Fruit fly (Drosophila melanogaster) whole organism, pupa: ENCODE measurements around the gene HDAC3.
A peak's percentile ranks its signal among the peaks of the same experiment; 100 is the strongest.

ENCODE experiments used
- CG10348 ChIP-seq: fragments of 200-800 bp; sonication (Bioruptor generic); IDR thresholded peaks from 2 replicates; pipeline ENCODE4 v1.3.6; 2022; ENCODE audit warnings: missing biosample characterization, missing genetic modification characterization
- CG12605 ChIP-seq: fragments of 200-800 bp; sonication (Bioruptor generic); IDR thresholded peaks from 2 replicates; pipeline ENCODE4 v1.3.6; 2022; ENCODE audit warnings: missing biosample characterization, missing genetic modification characterization
- CG13204 ChIP-seq: fragments of 200-800 bp; sonication (Bioruptor generic); optimal IDR thresholded peaks from 2 replicates; lab custom pipeline; 2018; ENCODE audit warnings: missing biosample characterization, mild to moderate bottlenecking, missing genetic modification characterization, moderate library complexity
- CG14655 ChIP-seq: fragments of 200-800 bp; sonication (Bioruptor generic); optimal IDR thresholded peaks from 3 replicates; lab custom pipeline; 2017; ENCODE audit warnings: mild to moderate bottlenecking, missing biosample characterization, missing genetic modification reagents, missing genetic modification characterization
- CG15710 ChIP-seq: fragments of 200-800 bp; sonication (Bioruptor generic); optimal IDR thresholded peaks from 2 replicates; lab custom pipeline; 2018; ENCODE audit warnings: missing biosample characterization, mild to moderate bottlenecking, missing genetic modification characterization, moderate library complexity
- CG17806 ChIP-seq: fragments of 200-800 bp; sonication (Bioruptor generic); optimal IDR thresholded peaks from 2 replicates; lab custom pipeline; 2018; ENCODE audit warnings: missing biosample characterization, mild to moderate bottlenecking, missing genetic modification characterization, moderate library complexity
- CG32121 ChIP-seq: fragments of 200-800 bp; sonication (Bioruptor generic); IDR thresholded peaks from 2 replicates; pipeline ENCODE4 v1.3.6; 2022; ENCODE audit warnings: missing biosample characterization, missing genetic modification characterization
- CG34367 ChIP-seq: fragments of 200-800 bp; sonication (Bioruptor generic); optimal IDR thresholded peaks from 2 replicates; lab custom pipeline; 2018; ENCODE audit warnings: missing biosample characterization, mild to moderate bottlenecking, missing genetic modification characterization
- CG4496 ChIP-seq: fragments of 200-800 bp; sonication (Bioruptor generic); IDR thresholded peaks from 3 replicates; pipeline ENCODE4 v1.3.6; 2022; ENCODE audit warnings: missing biosample characterization, missing genetic modification characterization
- CG8159 ChIP-seq: fragments of 200-800 bp; sonication (Bioruptor generic); optimal IDR thresholded peaks from 3 replicates; lab custom pipeline; 2018; ENCODE audit warnings: missing biosample characterization, mild to moderate bottlenecking, missing genetic modification characterization, moderate library complexity
- CG8301 ChIP-seq: fragments of 200-800 bp; sonication (Bioruptor generic); optimal IDR thresholded peaks from 2 replicates; lab custom pipeline; 2018; ENCODE audit warnings: missing biosample characterization, mild to moderate bottlenecking, missing genetic modification characterization
- CG9948 ChIP-seq: fragments of 200-800 bp; sonication (Bioruptor generic); optimal IDR thresholded peaks from 2 replicates; lab custom pipeline; 2018; ENCODE audit warnings: missing biosample characterization, mild to moderate bottlenecking, missing genetic modification characterization, moderate library complexity
- D1 ChIP-seq: fragments of 200-800 bp; sonication (Bioruptor generic); optimal IDR thresholded peaks from 2 replicates; lab custom pipeline; 2018; ENCODE audit warnings: missing biosample characterization, mild to moderate bottlenecking, missing genetic modification characterization, moderate library complexity
- EcR ChIP-seq: fragments of 200-800 bp; sonication (Bioruptor generic); optimal IDR thresholded peaks from 3 replicates; lab custom pipeline; 2019; ENCODE audit warnings: missing biosample characterization, missing genetic modification characterization, mild to moderate bottlenecking, moderate library complexity, missing genetic modification reagents
- Ets98B ChIP-seq: fragments of 200-800 bp; sonication (Bioruptor generic); IDR thresholded peaks from 2 replicates; pipeline ENCODE4 v1.3.6; 2022; ENCODE audit warnings: missing biosample characterization, missing genetic modification characterization
- Pif1A ChIP-seq: fragments of 200-800 bp; sonication (Bioruptor generic); optimal IDR thresholded peaks from 3 replicates; lab custom pipeline; 2016; ENCODE audit warnings: missing biosample characterization, missing genetic modification characterization
- Pif1B ChIP-seq: fragments of 200-800 bp; sonication (Bioruptor generic); optimal IDR thresholded peaks from 3 replicates; lab custom pipeline; 2016; ENCODE audit warnings: missing biosample characterization, missing genetic modification characterization
- Snoo ChIP-seq: fragments of 200-800 bp; sonication (Bioruptor generic); optimal IDR thresholded peaks from 3 replicates; lab custom pipeline; 2017; ENCODE audit warnings: missing biosample characterization, mild to moderate bottlenecking, missing genetic modification characterization, inconsistent platforms
- fd96Ca ChIP-seq: fragments of 200-800 bp; sonication (Bioruptor generic); IDR thresholded peaks from 3 replicates; pipeline ENCODE4 v1.3.6; 2022; ENCODE audit warnings: missing biosample characterization, missing genetic modification characterization
- gl ChIP-seq: fragments of 200-800 bp; sonication (Bioruptor generic); optimal IDR thresholded peaks from 2 replicates; lab custom pipeline; 2018; ENCODE audit warnings: missing biosample characterization, mild to moderate bottlenecking, missing genetic modification characterization
- rn ChIP-seq: fragments of 200-800 bp; sonication (Bioruptor generic); IDR thresholded peaks from 2 replicates; pipeline ENCODE4 v1.3.6; 2022; ENCODE audit warnings: missing biosample characterization, missing genetic modification characterization

Gene HDAC3

DNA sequence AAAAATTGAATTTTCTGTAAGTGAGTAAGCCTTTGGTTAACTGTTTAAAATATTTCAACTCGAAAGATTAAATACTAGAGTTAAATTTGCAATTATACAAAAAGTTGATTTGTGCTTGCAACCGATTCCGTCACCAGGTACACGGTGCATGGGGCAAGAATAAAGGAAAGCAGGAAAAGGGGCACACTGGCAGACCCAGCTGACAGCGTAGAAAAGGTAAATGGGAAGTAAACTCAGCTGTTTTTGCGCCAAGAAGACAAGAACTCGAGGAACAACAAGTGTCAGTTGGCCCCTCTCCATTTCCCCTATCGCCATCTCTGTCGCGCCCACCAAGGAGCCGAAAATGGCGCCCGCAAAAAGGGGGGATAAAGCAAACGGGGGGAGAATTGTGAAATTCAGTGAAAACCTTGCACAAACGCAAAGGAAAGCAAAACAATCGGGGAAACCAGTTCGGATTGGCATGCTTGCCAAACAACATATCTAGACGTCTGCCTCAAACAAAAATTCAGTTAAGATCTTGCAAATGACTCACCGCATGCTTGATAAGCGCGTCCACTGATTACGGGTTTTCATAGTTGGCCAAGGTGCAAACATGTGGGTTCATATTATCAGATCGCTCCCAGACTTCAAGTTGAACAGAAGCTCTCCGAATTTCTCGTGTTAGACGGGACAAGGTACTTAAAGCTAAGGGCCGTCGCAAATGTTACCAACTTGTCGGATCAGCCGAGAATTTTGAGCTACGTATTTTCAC lies 11.0 kb downstream of the HDAC3 start:
- TF ChIP-seq CG8159: peak; percentile 16
- TF ChIP-seq Ets98B (GFP tag; lab: Robert Waterston, UW): no peak; the same call in 1 of the 2 replicates
- TF ChIP-seq CG12605 (GFP tag; lab: Robert Waterston, UW): peak; percentile 92
- TF ChIP-seq, all 21 proteins: peak for 2

DNA sequence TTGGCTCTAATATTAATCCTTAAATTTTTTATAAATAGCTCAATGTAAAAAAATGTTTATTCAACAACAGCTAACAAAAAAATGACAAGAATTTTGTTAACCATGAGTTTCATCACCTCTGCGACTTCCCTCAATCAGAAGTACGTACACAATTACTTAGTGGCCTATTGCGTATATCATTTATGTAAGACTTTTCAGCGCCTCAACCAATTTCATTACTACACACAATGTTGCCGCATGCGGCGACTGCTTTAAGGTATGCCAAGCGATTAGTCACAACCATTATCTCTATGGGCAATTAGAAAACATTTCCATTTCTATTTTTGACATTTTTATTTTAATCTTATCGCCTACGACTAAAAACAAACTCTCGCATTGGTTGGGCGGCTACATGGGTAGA lies 15.8 kb downstream of the HDAC3 start:
- TF ChIP-seq rn (GFP tag; lab: Robert Waterston, UW) (no peak), CG9948 (no peak), Pif1A (GFP tag; lab: Kevin White, UChicago) (no peak), CG15710 (no peak), EcR (GFP tag; lab: Kevin White, UChicago) (no peak), Snoo (tag; lab: Kevin White, UChicago) (no peak), fd96Ca (GFP tag; lab: Robert Waterston, UW) (no peak), CG14655 (GFP tag; lab: Kevin White, UChicago) (no peak), CG12605 (GFP tag; lab: Robert Waterston, UW) (no peak), gl (tag; lab: Kevin White, UChicago) (no peak), D1 (tag; lab: Kevin White, UChicago) (no peak), CG4496 (GFP tag; lab: Robert Waterston, UW) (no peak), CG8159 (no peak), CG10348 (GFP tag; lab: Robert Waterston, UW) (no peak), Pif1B (GFP tag; lab: Kevin White, UChicago) (no peak)

DNA sequence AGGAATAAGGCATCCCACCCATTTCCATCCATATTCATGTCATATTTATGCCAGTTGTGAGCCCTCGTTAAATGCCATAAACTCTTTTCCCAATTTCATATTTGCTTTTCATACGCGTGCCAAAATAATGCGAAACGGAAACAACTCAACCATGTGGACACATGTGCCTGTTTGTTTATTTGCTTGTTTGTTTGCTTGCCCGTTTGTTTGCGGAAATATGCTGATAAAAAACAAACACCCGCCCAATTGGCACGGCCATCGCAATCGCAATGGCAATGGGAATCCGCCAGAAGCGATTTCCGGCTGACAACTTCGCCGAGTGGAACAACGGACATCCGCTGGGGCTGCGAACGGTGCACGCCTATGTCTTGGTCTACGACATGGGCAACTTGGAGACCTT lies 20.1 kb downstream of the HDAC3 start:
- TF ChIP-seq CG8301 (tag; lab: Kevin White, UChicago): no peak
- no peak for TF ChIP-seq EcR (GFP tag; lab: Kevin White, UChicago)
- no peak for TF ChIP-seq CG13204 (GFP tag; lab: Kevin White, UChicago)
- no peak for TF ChIP-seq Pif1A (GFP tag; lab: Kevin White, UChicago)
- no peak for TF ChIP-seq rn (GFP tag; lab: Robert Waterston, UW)
- TF ChIP-seq CG34367 (tag; lab: Kevin White, UChicago): no peak
- TF ChIP-seq Snoo (tag; lab: Kevin White, UChicago): no peak
- TF ChIP-seq Pif1B (GFP tag; lab: Kevin White, UChicago): no peak
- TF ChIP-seq Ets98B (GFP tag; lab: Robert Waterston, UW): no peak

DNA sequence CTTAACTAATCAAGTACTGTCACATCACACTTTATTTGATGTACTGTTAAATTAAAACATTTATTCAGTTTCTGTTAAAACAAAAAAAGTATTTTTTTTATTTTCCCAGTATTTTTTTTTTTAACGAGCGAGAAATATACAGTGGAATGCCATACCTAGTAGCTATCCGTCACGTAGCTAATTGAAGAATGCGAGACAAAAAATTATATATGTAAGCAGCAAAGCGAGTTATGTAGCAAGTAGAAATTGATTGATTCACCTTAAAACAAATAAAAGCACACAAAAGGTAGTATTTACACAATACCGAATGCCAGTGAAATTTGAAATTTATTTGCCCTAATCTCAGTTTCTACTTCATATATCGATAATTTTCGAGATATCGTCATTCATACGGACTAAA lies 35.6 kb downstream of the HDAC3 start:
- TF ChIP-seq CG9948 (no peak), CG15710 (no peak), CG13204 (GFP tag; lab: Kevin White, UChicago) (no peak), CG14655 (GFP tag; lab: Kevin White, UChicago) (no peak), CG32121 (GFP tag; lab: Robert Waterston, UW) (no peak), rn (GFP tag; lab: Robert Waterston, UW) (no peak), Pif1B (GFP tag; lab: Kevin White, UChicago) (no peak), Pif1A (GFP tag; lab: Kevin White, UChicago) (no peak), CG12605 (GFP tag; lab: Robert Waterston, UW) (no peak), D1 (tag; lab: Kevin White, UChicago) (no peak), gl (tag; lab: Kevin White, UChicago) (no peak), CG17806 (tag; lab: Kevin White, UChicago) (no peak), CG8301 (tag; lab: Kevin White, UChicago) (no peak), EcR (GFP tag; lab: Kevin White, UChicago) (no peak)

DNA sequence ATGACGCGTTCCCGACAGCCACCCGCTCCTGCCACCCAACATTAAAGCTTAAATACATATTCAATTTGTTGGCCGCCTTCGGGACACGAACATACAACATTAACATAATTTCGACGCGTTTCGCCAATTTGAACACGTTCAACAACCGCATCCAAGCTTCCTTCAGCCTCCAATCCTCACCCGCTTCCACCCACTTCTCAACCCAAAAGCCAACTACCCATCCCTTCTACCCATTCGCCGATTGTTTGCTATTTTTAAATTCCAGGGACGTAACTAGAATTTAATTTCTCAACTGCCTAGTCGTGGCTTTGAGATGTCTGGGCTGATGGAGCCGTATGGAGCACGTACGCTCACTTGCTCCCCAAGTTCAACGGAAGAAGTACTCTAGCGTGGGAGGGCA lies 44.6 kb downstream of the HDAC3 start:
- TF ChIP-seq CG8301 (tag; lab: Kevin White, UChicago) (no peak), gl (tag; lab: Kevin White, UChicago) (no peak), CG4496 (GFP tag; lab: Robert Waterston, UW) (no peak), CG12605 (GFP tag; lab: Robert Waterston, UW) (no peak), Pif1B (GFP tag; lab: Kevin White, UChicago) (no peak), D1 (tag; lab: Kevin White, UChicago) (no peak), Snoo (tag; lab: Kevin White, UChicago) (no peak), CG14655 (GFP tag; lab: Kevin White, UChicago) (no peak), CG34367 (tag; lab: Kevin White, UChicago) (no peak), CG32121 (GFP tag; lab: Robert Waterston, UW) (no peak), rn (GFP tag; lab: Robert Waterston, UW) (no peak), Ets98B (GFP tag; lab: Robert Waterston, UW) (no peak), CG8159 (no peak), CG10348 (GFP tag; lab: Robert Waterston, UW) (no peak), EcR (GFP tag; lab: Kevin White, UChicago) (no peak), CG15710 (no peak), CG13204 (GFP tag; lab: Kevin White, UChicago) (no peak), fd96Ca (GFP tag; lab: Robert Waterston, UW) (no peak), CG9948 (no peak), CG17806 (tag; lab: Kevin White, UChicago) (no peak)

DNA sequence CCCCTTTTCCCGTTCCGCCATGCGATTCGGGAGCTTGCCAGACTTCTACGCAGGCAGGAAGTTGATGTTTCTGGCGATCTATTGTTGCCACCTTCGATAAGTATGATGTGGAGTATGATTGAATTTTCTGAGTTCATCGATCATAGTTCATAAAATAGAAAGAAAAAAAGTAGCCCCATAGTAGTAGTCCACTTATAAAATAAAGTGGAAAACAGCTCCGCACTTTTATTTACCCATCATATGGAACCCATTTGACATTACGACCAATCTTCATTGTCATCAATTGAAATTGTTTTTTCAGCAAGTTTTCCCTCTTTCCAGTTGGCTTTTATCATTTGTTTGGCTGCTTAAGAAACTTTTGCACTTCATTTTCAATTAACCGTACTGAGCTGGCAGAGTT lies 47.2 kb downstream of the HDAC3 start, which contains the start of gene CG12147:
Gene CG12147 (minus strand): TSS at position 101 of the 400 bp plus-strand sequence.
- no peak for TF ChIP-seq CG8159
- TF ChIP-seq D1 (tag; lab: Kevin White, UChicago): no peak
